Fruit fly (Drosophila melanogaster): Measurements from ENCODE around the gene RPA2.

DNA sequence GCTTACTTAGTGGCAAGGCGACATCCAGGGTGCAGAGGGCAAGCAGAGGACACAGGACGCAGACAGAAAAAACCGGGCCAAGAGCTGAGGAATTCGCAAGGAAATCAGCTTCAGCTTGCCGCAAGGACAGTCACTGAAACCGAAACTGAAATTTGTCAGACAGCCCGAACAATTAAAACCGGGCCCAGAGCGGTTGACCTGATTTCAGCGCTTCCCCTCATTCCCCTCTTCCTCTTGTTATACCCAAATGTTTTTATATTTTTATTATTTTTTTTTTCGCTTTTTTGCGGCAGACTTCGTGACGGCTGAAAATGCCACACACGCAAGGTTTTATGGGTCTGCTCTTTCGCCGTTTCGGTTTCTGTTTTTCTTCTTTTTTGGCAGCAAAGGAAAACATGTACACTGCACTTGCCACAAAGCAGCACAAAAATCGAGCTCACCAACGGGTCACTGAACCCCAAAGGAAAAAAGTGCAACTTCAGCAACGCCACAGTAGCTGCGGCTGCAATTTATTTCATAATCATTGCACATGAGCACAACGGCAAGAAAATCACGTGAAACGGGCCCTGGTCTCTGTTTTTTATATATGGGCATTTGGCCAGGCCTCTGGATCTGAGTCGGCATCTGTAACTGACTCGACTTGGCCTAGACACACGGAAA, 17.8 kb downstream of the RPA2 start:
- TF ChIP-seq CTCF (optimal IDR thresholded peaks at IDR 0.05) = no peak
- TF ChIP-seq CG8478 (optimal IDR thresholded peaks at IDR 0.05) = no peak

All from S2 (cell line).